Fruit fly (Drosophila melanogaster) whole organism, adult: ENCODE measurements around the gene Prp5.

Experiments
- CG11617 ChIP-seq: fragments of 200-800 bp; sonication (Bioruptor generic); optimal IDR thresholded peaks from 2 replicates; lab custom pipeline; 2017; ENCODE audit warnings: mild to moderate bottlenecking, missing biosample characterization, missing genetic modification reagents, missing genetic modification characterization
- CG12768 ChIP-seq: fragments of 200-800 bp; sonication (Bioruptor generic); optimal IDR thresholded peaks from 2 replicates; lab custom pipeline; 2017; ENCODE audit warnings: missing biosample characterization, missing genetic modification characterization, mild to moderate bottlenecking, moderate library complexity, missing genetic modification reagents
- CG14711 ChIP-seq: fragments of 200-800 bp; sonication (Bioruptor generic); optimal IDR thresholded peaks from 2 replicates; lab custom pipeline; 2018; ENCODE audit warnings: missing biosample characterization, mild to moderate bottlenecking, missing genetic modification characterization, moderate library complexity
- CG1620 ChIP-seq: fragments of 200-800 bp; sonication (Bioruptor generic); optimal IDR thresholded peaks from 2 replicates; lab custom pipeline; 2016; ENCODE audit warnings: missing biosample characterization, missing genetic modification characterization
- CG33017 ChIP-seq: fragments of 200-800 bp; sonication (Bioruptor generic); optimal IDR thresholded peaks from 2 replicates; lab custom pipeline; 2018; ENCODE audit warnings: missing biosample characterization, mild to moderate bottlenecking, missing genetic modification characterization, moderate library complexity
- CG5204 ChIP-seq: fragments of 200-800 bp; sonication (Bioruptor generic); optimal IDR thresholded peaks from 2 replicates; lab custom pipeline; 2016; ENCODE audit warnings: missing biosample characterization, missing genetic modification characterization
- CG7045 ChIP-seq: fragments of 200-800 bp; sonication (Bioruptor generic); optimal IDR thresholded peaks from 2 replicates; lab custom pipeline; 2017; ENCODE audit warnings: missing biosample characterization, mild to moderate bottlenecking, missing genetic modification characterization
- CG7101 ChIP-seq: fragments of 200-800 bp; sonication (Bioruptor generic); optimal IDR thresholded peaks from 2 replicates; lab custom pipeline; 2018; ENCODE audit warnings: missing biosample characterization, mild to moderate bottlenecking, missing genetic modification characterization, moderate library complexity
- Clk ChIP-seq: fragments of 200-800 bp; sonication (Bioruptor generic); optimal IDR thresholded peaks from 2 replicates; lab custom pipeline; 2017; ENCODE audit warnings: missing biosample characterization, missing genetic modification characterization
- Crg-1 ChIP-seq: fragments of 200-800 bp; sonication (Bioruptor generic); optimal IDR thresholded peaks from 2 replicates; lab custom pipeline; 2016; ENCODE audit warnings: missing biosample characterization, missing genetic modification characterization
- Hr96 ChIP-seq: fragments of 200-800 bp; sonication (Bioruptor generic); optimal IDR thresholded peaks from 2 replicates; lab custom pipeline; 2016; ENCODE audit warnings: missing biosample characterization, missing genetic modification characterization
- Mnt ChIP-seq: fragments of 200-800 bp; sonication (Bioruptor generic); optimal IDR thresholded peaks from 2 replicates; lab custom pipeline; 2016; ENCODE audit warnings: missing biosample characterization, mild to moderate bottlenecking, missing genetic modification characterization
- bab1 ChIP-seq: fragments of 200-800 bp; sonication (Bioruptor generic); optimal IDR thresholded peaks from 3 replicates; lab custom pipeline; 2019; ENCODE audit warnings: missing biosample characterization, mild to moderate bottlenecking, missing genetic modification characterization, moderate library complexity
- cic ChIP-seq: fragments of 200-800 bp; sonication (Bioruptor generic); optimal IDR thresholded peaks from 2 replicates; lab custom pipeline; 2017; ENCODE audit warnings: missing biosample characterization, mild to moderate bottlenecking, missing genetic modification characterization, moderate library complexity
- cnc ChIP-seq, 2 experiments: fragments of >200 bp; optimal IDR thresholded peaks; 2 replicates each; lab custom pipeline; 2017
- kay ChIP-seq: fragments of 200-800 bp; sonication (Bioruptor generic); peaks from one replicate; lab custom pipeline; 2016; ENCODE audit warnings: missing biosample characterization, missing genetic modification characterization, borderline replicate concordance
- ovo ChIP-seq: fragments of 200-800 bp; sonication (Bioruptor generic); optimal IDR thresholded peaks from 2 replicates; lab custom pipeline; 2016; ENCODE audit warnings: missing biosample characterization, missing genetic modification characterization
- pad ChIP-seq: fragments of 200-800 bp; sonication (Bioruptor generic); optimal IDR thresholded peaks from 3 replicates; lab custom pipeline; 2017; ENCODE audit warnings: missing biosample characterization, missing genetic modification characterization, mild to moderate bottlenecking, moderate library complexity, missing genetic modification reagents
- tj ChIP-seq: fragments of 200-800 bp; sonication (Bioruptor generic); optimal IDR thresholded peaks from 3 replicates; lab custom pipeline; 2017; ENCODE audit warnings: missing biosample characterization, mild to moderate bottlenecking, missing genetic modification characterization, moderate library complexity
- toe ChIP-seq: fragments of 200-800 bp; sonication (Bioruptor generic); optimal IDR thresholded peaks from 2 replicates; lab custom pipeline; 2016; ENCODE audit warnings: missing biosample characterization, missing genetic modification characterization

The Prp5 gene

DNA sequence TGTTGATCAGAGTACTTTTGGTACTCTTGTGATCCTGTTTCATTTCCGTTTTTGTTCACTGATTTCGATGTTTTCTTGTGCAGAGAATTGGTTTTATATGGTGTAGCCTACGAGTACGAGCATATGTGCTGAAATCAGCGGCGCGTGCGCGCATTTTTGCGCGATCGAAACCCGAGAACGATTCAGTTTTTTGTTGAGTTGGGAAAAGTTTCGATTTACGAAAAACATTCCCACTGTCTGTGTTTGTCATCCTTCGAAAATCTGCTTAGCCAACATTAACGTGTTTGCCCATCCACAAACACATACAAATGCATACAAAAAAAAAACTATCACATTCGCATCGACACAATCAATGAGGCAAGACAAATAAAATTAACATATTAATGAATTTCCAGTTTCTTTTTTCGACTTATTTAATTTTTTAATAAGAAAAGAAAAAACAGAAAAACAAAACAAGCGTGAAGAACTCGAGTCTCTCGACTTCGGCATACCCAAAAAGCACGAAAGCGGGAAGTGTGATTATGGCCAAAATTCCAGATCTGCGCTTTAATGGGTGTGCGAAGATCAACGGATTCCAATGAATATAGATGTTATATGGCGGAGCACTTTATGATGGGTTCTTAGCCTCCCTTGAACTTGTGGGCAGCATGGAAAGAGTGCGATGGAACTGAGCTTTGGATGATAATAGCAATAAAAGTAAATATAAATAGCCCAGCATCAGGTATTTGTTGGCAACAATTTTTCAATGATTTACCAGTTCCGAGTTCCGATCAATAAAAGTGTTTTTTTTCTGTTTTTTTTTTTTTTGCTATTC, 44.8 kb upstream of the Prp5 start:
- no peak for TF ChIP-seq cic
- no peak for TF ChIP-seq ovo (GFP tag; lab: Kevin White, UChicago)
- peak; percentile 92 for TF ChIP-seq tj (GFP tag; lab: Kevin White, UChicago)

DNA sequence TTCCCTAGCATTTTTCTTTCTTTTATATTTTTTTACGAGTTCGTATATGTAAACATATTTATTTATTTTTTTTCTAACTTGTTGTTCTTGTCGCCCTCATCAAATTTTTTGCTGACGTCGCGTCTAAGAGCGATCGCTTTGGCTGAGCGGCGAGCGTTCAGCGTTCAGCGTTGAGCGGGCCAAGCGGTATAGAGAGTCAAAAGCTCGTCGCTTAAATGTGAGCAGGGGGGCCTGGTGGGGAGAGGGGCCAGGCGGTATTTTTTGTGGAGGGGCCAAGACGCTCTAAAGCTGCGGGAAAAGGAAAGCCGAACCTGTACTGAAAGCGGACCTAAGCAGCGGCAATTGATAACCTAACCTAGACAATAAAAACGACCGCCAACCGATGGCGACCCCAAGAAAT, 43.8 kb upstream of the Prp5 start:
- TF ChIP-seq CG11617 (GFP tag; lab: Kevin White, UChicago) (no peak), pad (GFP tag; lab: Kevin White, UChicago) (peak; percentile 80), tj (GFP tag; lab: Kevin White, UChicago) (peak; percentile 97), CG12768 (GFP tag; lab: Kevin White, UChicago) (peak; percentile 29), CG14711 (peak; percentile 22), Mnt (peak; percentile 19), CG7101 (peak; percentile 32), kay (no peak), CG7045 (GFP tag; lab: Kevin White, UChicago) (no peak)

DNA sequence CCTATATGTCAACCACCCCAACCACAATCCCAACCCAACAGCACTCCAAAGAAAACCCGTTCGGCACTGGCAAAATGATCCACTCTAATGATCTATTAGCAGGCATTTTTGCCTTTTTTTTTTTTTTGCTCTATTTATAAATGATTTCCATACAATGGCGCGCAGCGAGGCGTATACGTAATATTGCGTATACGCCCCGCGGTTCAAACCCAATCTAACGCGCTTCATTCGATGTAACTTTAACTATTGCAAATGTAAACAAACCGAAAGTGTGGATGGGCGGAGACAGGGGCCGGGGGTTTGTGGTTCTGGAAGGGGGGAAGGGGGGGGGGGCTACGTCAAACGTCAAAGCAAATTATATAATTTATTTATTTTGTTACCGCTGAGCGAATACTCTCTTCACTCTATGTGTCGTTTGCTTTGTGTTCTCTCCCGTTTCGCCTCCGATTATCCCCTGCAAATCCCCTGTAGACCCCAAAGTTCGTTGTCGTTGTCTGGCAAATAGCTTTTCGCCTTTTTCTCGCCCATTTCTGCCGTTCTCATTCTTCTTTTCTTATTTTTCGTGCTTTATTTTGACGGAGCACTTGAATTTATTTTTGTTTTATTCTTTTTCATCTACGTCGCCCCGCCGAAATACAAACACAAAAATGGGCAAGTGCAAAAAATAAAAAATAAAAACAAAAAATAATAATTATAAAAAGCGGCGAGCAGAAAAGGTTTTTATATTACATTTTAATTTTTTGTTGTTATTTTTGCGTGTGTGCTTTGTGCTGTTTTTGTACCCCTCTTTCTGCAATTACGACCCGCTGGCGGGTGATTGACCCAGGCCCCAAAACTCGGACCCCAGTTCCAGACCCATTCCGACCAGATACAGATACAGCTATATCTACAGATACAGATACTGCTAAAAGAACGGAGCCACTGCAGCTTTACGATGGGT, 41.5 kb upstream of the Prp5 start:
- TF ChIP-seq kay: peak; percentile 55
- no peak for TF ChIP-seq CG11617 (GFP tag; lab: Kevin White, UChicago)
- peak; percentile 47 for TF ChIP-seq tj (GFP tag; lab: Kevin White, UChicago)
- no peak for TF ChIP-seq Crg-1 (GFP tag; lab: Kevin White, UChicago)
- TF ChIP-seq ovo (GFP tag; lab: Kevin White, UChicago): peak; percentile 21
- peak; percentile 30 for TF ChIP-seq CG7101
- TF ChIP-seq CG1620 (GFP tag; lab: Kevin White, UChicago): no peak
- TF ChIP-seq CG12768 (GFP tag; lab: Kevin White, UChicago): peak; percentile 47
- TF ChIP-seq toe (GFP tag; lab: Kevin White, UChicago): no peak
- TF ChIP-seq CG14711: no peak
- TF ChIP-seq cic: peak; percentile 71
- no peak for TF ChIP-seq CG7045 (GFP tag; lab: Kevin White, UChicago)
- TF ChIP-seq CG33017 (tag; lab: Kevin White, UChicago): peak; percentile 34
- no peak for TF ChIP-seq cnc (optimal IDR thresholded peaks at IDR 0.05; lab: Kevin White, UChicago)
- no peak for TF ChIP-seq Mnt
- TF ChIP-seq bab1 (GFP tag; lab: Kevin White, UChicago): peak; percentile 31
- no peak for TF ChIP-seq Clk (GFP tag; lab: Kevin White, UChicago)
- no peak for TF ChIP-seq Hr96 (GFP tag; lab: Kevin White, UChicago)
- TF ChIP-seq pad (GFP tag; lab: Kevin White, UChicago): peak; percentile 45
- no peak for TF ChIP-seq CG5204 (GFP tag; lab: Kevin White, UChicago)

DNA sequence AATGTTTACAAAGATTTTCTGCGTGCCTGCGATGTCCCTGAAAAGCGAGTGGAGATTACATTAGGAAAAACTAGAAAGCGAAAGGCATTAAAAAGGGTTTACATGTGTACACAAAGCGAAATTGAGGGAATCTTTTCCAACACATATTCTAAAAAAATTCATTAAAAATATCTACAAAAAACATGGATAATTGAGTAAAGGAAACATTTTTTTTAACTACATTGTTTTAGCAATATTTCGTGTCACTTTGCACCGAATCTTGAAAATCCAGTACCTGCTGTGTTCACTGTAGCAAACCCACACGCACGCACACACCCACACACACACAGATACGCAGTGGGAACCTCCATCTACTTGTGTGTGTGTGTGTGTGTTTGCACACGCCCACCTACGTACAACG, 40.8 kb upstream of the Prp5 start:
- TF ChIP-seq CG5204 (GFP tag; lab: Kevin White, UChicago): no peak
- no peak for TF ChIP-seq CG33017 (tag; lab: Kevin White, UChicago)
- no peak for TF ChIP-seq CG7045 (GFP tag; lab: Kevin White, UChicago)
- no peak for TF ChIP-seq cic
- no peak for TF ChIP-seq toe (GFP tag; lab: Kevin White, UChicago)
- TF ChIP-seq Hr96 (GFP tag; lab: Kevin White, UChicago): no peak

DNA sequence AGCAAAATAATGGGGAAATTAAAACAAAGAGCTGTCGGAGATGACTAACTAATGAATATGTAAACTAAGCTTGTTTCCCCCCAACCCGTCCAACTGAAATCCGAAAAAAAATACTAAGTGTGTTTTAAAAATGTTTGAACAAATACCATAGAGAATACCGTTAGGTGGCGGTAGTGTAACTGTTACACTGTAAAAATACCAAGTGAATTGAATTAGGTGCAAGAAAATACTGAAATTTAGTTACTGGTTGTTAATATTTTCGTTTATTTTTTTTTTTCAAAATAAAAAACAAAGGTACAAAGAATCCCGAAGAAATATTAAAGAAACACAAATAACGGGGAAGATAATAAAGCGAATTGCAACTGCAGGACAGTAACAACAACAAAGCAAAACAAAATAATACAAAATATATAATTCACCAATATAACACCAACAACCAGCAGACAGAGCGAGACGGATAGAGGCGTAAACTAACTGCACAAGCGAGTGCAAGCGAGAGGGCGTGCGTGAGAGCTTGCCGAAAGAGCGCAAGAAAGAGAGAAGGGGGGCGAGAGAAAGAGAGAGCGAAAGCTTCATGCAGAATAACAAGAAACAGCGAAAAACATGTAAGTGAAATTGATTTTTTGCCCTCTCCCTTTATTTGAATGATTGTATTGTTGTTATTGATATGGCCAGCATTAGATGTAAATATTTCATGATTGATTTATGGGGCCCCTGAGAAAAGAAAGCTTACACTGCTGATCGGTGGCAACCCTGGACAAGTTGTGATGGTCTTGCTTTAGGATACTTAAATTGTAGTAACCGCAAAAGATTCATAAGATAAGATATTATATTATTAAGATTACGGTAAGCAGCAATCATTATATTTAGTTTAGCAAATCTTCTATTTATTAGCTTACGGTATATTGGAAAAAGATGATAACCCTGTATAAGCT, 38.7 kb upstream of the Prp5 start:
- TF ChIP-seq cnc (optimal IDR thresholded peaks at IDR 0.05; lab: Kevin White, UChicago) (no peak), Mnt (peak; percentile 43), Crg-1 (GFP tag; lab: Kevin White, UChicago) (no peak), CG1620 (GFP tag; lab: Kevin White, UChicago) (no peak), toe (GFP tag; lab: Kevin White, UChicago) (no peak), pad (GFP tag; lab: Kevin White, UChicago) (peak; percentile 53), bab1 (GFP tag; lab: Kevin White, UChicago) (peak; percentile 21), cic (no peak), CG5204 (GFP tag; lab: Kevin White, UChicago) (no peak), CG7101 (peak; percentile 11), CG7045 (GFP tag; lab: Kevin White, UChicago) (no peak), Hr96 (GFP tag; lab: Kevin White, UChicago) (no peak), CG33017 (tag; lab: Kevin White, UChicago) (no peak), kay (peak; percentile 49), tj (GFP tag; lab: Kevin White, UChicago) (peak; percentile 62), CG11617 (GFP tag; lab: Kevin White, UChicago) (peak; percentile 24), ovo (GFP tag; lab: Kevin White, UChicago) (peak; percentile 68), CG14711 (peak; percentile 68), Clk (GFP tag; lab: Kevin White, UChicago) (no peak), CG12768 (GFP tag; lab: Kevin White, UChicago) (no peak)
